Worm (Caenorhabditis elegans) whole organism, L4 larva: Measurements from ENCODE around the gene col-96.

Experiments used
- D1046.2 ChIP-seq: fragments of 200-800 bp; sonication (Bioruptor generic); IDR thresholded peaks from 2 replicates; pipeline ENCODE4 v1.3.6; 2022; ENCODE audit warnings: missing genetic modification characterization, missing compliant biosample characterization
- Y105C5A.15 ChIP-seq: fragments of 200-800 bp; sonication (Bioruptor generic); IDR thresholded peaks from 2 replicates; pipeline ENCODE4 v1.3.6; 2022; ENCODE audit warnings: missing genetic modification characterization, missing compliant biosample characterization
- ceh-44 ChIP-seq: fragments of 200-800 bp; sonication (Bioruptor generic); IDR thresholded peaks from 2 replicates; pipeline ENCODE4 v1.3.6; 2022; ENCODE audit warnings: missing genetic modification reagents, missing genetic modification characterization, missing compliant biosample characterization
- lin-29 ChIP-seq: fragments of 200-800 bp; sonication (Bioruptor generic); IDR thresholded peaks from 2 replicates; pipeline ENCODE4 v1.3.6; 2022; ENCODE audit warnings: missing genetic modification reagents, missing genetic modification characterization, missing compliant biosample characterization
- nhr-237 ChIP-seq: sonication (generic microtip); optimal IDR thresholded peaks from 2 replicates; lab custom pipeline; 2017; ENCODE audit warnings: missing biosample characterization, missing genetic modification characterization
- pqm-1 ChIP-seq: sonication (generic microtip); optimal IDR thresholded peaks from 2 replicates; lab custom pipeline; 2017; ENCODE audit warnings: missing biosample characterization, missing genetic modification characterization

- no peak for TF ChIP-seq Y105C5A.15 (GFP tag; lab: Robert Waterston, UW)
- no peak for TF ChIP-seq D1046.2 (GFP tag; lab: Robert Waterston, UW)
- no peak for TF ChIP-seq lin-29 (GFP tag; lab: Robert Waterston, UW)
- TF ChIP-seq ceh-44 (GFP tag; lab: Robert Waterston, UW), result no peak
- no peak for TF ChIP-seq nhr-237 (tag; lab: Kevin White, UChicago)
- TF ChIP-seq pqm-1 (tag; lab: Kevin White, UChicago), result no peak
These were observed 14.8 kb upstream of the col-96 start, which contains the start of gene Y41C4A.32 for ce11 chrIII:11721405-11721804.
